Fruit fly (Drosophila melanogaster) whole organism, prepupa: ENCODE results near the gene Eip78C.

ENCODE experiments used
- Blimp-1 ChIP-seq: fragments of 200-800 bp; sonication (Bioruptor generic); optimal IDR thresholded peaks from 3 replicates; lab custom pipeline; 2017; ENCODE audit warnings: missing biosample characterization, missing genetic modification characterization, mild to moderate bottlenecking, moderate library complexity, missing genetic modification reagents
- CG11294 ChIP-seq: fragments of 200-800 bp; sonication (Bioruptor generic); IDR thresholded peaks from 2 replicates; pipeline ENCODE4 v1.3.6; 2022; ENCODE audit warnings: missing biosample characterization, missing genetic modification characterization
- CG11762 ChIP-seq: fragments of 200-800 bp; sonication (Bioruptor generic); optimal IDR thresholded peaks from 3 replicates; lab custom pipeline; 2016; ENCODE audit warnings: missing biosample characterization, missing genetic modification characterization; ENCODE audit not compliant: insufficient read depth
- CG11902 ChIP-seq: fragments of 200-800 bp; sonication (Bioruptor generic); optimal IDR thresholded peaks from 3 replicates; lab custom pipeline; 2016; ENCODE audit warnings: missing biosample characterization, missing genetic modification characterization
- CG15336 ChIP-seq: fragments of 200-800 bp; sonication (Bioruptor generic); IDR thresholded peaks from 2 replicates; pipeline ENCODE4 v1.3.6; 2022; ENCODE audit warnings: missing biosample characterization, missing genetic modification characterization
- CG1621 ChIP-seq: fragments of 200-800 bp; sonication (Bioruptor generic); optimal IDR thresholded peaks from 3 replicates; lab custom pipeline; 2018; ENCODE audit warnings: missing biosample characterization, mild to moderate bottlenecking, missing genetic modification characterization
- CG16779 ChIP-seq: fragments of 200-800 bp; sonication (Bioruptor generic); optimal IDR thresholded peaks from 3 replicates; lab custom pipeline; 2017; ENCODE audit warnings: missing biosample characterization, mild to moderate bottlenecking, missing genetic modification characterization
- CG3032 ChIP-seq: fragments of 200-800 bp; optimal IDR thresholded peaks from 2 replicates; lab custom pipeline; 2019; ENCODE audit warnings: missing biosample characterization, mild to moderate bottlenecking, missing genetic modification characterization, moderate library complexity
- CG31627 ChIP-seq: fragments of 200-800 bp; sonication (Bioruptor generic); optimal IDR thresholded peaks from 3 replicates; lab custom pipeline; 2016; ENCODE audit warnings: missing biosample characterization, missing genetic modification characterization
- CG32006 ChIP-seq: fragments of 200-800 bp; sonication (Bioruptor generic); optimal IDR thresholded peaks from 3 replicates; lab custom pipeline; 2017; ENCODE audit warnings: missing biosample characterization, mild to moderate bottlenecking, missing genetic modification characterization
- CG34406 ChIP-seq: fragments of 200-800 bp; sonication (Bioruptor generic); optimal IDR thresholded peaks from 3 replicates; lab custom pipeline; 2016; ENCODE audit warnings: missing biosample characterization, missing genetic modification characterization
- CG3919 ChIP-seq: fragments of 200-800 bp; sonication (Bioruptor generic); optimal IDR thresholded peaks from 3 replicates; lab custom pipeline; 2016; ENCODE audit warnings: missing biosample characterization, missing genetic modification characterization
- CG4318 ChIP-seq: fragments of 200-800 bp; sonication (Bioruptor generic); optimal IDR thresholded peaks from 3 replicates; lab custom pipeline; 2017; ENCODE audit warnings: missing biosample characterization, mild to moderate bottlenecking, missing genetic modification characterization
- CG6163 ChIP-seq: fragments of 200-800 bp; sonication (Bioruptor generic); IDR thresholded peaks from 3 replicates; pipeline ENCODE4 v1.3.6; 2022; ENCODE audit warnings: missing biosample characterization, missing genetic modification characterization
- CG6276 ChIP-seq: fragments of 200-800 bp; sonication (Bioruptor generic); optimal IDR thresholded peaks from 2 replicates; lab custom pipeline; 2017; ENCODE audit warnings: missing biosample characterization, mild to moderate bottlenecking, missing genetic modification characterization
- CG6792 ChIP-seq: fragments of 200-800 bp; sonication (Bioruptor generic); optimal IDR thresholded peaks from 3 replicates; lab custom pipeline; 2016; ENCODE audit warnings: missing biosample characterization, missing genetic modification characterization
- CG6808 ChIP-seq: fragments of 200-800 bp; sonication (Bioruptor generic); optimal IDR thresholded peaks from 3 replicates; lab custom pipeline; 2017; ENCODE audit warnings: missing biosample characterization, missing genetic modification characterization, mild to moderate bottlenecking, moderate library complexity, missing genetic modification reagents
- CG7368 ChIP-seq: fragments of 200-800 bp; sonication (Bioruptor generic); optimal IDR thresholded peaks from 3 replicates; lab custom pipeline; 2016; ENCODE audit warnings: missing biosample characterization, missing genetic modification characterization
- CG8119 ChIP-seq: fragments of 200-800 bp; sonication (Bioruptor generic); IDR thresholded peaks from 3 replicates; pipeline ENCODE4 v1.3.6; 2022; ENCODE audit warnings: missing biosample characterization, missing genetic modification characterization
- CG8319 ChIP-seq: fragments of 200-800 bp; sonication (Bioruptor generic); optimal IDR thresholded peaks from 3 replicates; lab custom pipeline; 2016; ENCODE audit warnings: missing biosample characterization, missing genetic modification characterization
- CG8632 ChIP-seq: fragments of 200-800 bp; sonication (Bioruptor generic); optimal IDR thresholded peaks from 3 replicates; lab custom pipeline; 2016; ENCODE audit warnings: missing biosample characterization, missing genetic modification characterization
- CG9139 ChIP-seq: fragments of 200-800 bp; sonication (Bioruptor generic); optimal IDR thresholded peaks from 3 replicates; lab custom pipeline; 2017; ENCODE audit warnings: missing biosample characterization, mild to moderate bottlenecking, missing genetic modification characterization
- Eip75B ChIP-seq: fragments of 200-800 bp; sonication (Bioruptor generic); optimal IDR thresholded peaks from 3 replicates; lab custom pipeline; 2016; ENCODE audit warnings: missing biosample characterization, missing genetic modification characterization
- Eip93F ChIP-seq: fragments of 200-800 bp; sonication (Bioruptor generic); optimal IDR thresholded peaks from 2 replicates; lab custom pipeline; 2016; ENCODE audit warnings: missing biosample characterization, mild to moderate bottlenecking, missing genetic modification characterization
- Ets21C ChIP-seq: fragments of 200-800 bp; sonication (Bioruptor generic); optimal IDR thresholded peaks from 3 replicates; lab custom pipeline; 2016; ENCODE audit warnings: missing biosample characterization, missing genetic modification characterization
- Ets96B ChIP-seq: fragments of 200-800 bp; optimal IDR thresholded peaks from 2 replicates; lab custom pipeline; 2019; ENCODE audit warnings: missing biosample characterization, mild to moderate bottlenecking, missing genetic modification characterization, moderate library complexity
- Gug ChIP-seq: fragments of 200-800 bp; sonication (Bioruptor generic); IDR thresholded peaks from 2 replicates; pipeline ENCODE4 v1.3.6; 2022; ENCODE audit warnings: missing biosample characterization, missing genetic modification characterization
- Hr38 ChIP-seq: sonication (Bioruptor generic); optimal IDR thresholded peaks from 2 replicates; lab custom pipeline; 2016; ENCODE audit warnings: missing biosample characterization, missing genetic modification characterization
- Hr4 ChIP-seq: fragments of 200-800 bp; sonication (Bioruptor generic); optimal IDR thresholded peaks from 3 replicates; lab custom pipeline; 2016; ENCODE audit warnings: missing biosample characterization, missing genetic modification characterization
- Met ChIP-seq: fragments of 200-800 bp; sonication (Bioruptor generic); optimal IDR thresholded peaks from 3 replicates; lab custom pipeline; 2016; ENCODE audit warnings: missing biosample characterization, missing genetic modification characterization
- OdsH ChIP-seq: fragments of 200-800 bp; sonication (Bioruptor generic); optimal IDR thresholded peaks from 3 replicates; lab custom pipeline; 2016; ENCODE audit warnings: missing biosample characterization, missing genetic modification characterization
- Smox ChIP-seq: fragments of 200-800 bp; sonication (Bioruptor generic); optimal IDR thresholded peaks from 3 replicates; lab custom pipeline; 2016; ENCODE audit warnings: missing biosample characterization, missing genetic modification characterization
- Sox102F ChIP-seq: fragments of 200-800 bp; sonication (Bioruptor generic); optimal IDR thresholded peaks from 2 replicates; lab custom pipeline; 2016; ENCODE audit warnings: missing biosample characterization, mild to moderate bottlenecking, missing genetic modification characterization
- Sox14 ChIP-seq: fragments of 200-800 bp; sonication (Bioruptor generic); optimal IDR thresholded peaks from 3 replicates; lab custom pipeline; 2016; ENCODE audit warnings: missing biosample characterization, missing genetic modification characterization
- Sox15 ChIP-seq: fragments of 200-800 bp; sonication (Bioruptor generic); optimal IDR thresholded peaks from 3 replicates; lab custom pipeline; 2016; ENCODE audit warnings: missing biosample characterization, missing genetic modification characterization
- achi ChIP-seq: fragments of 200-800 bp; sonication (Bioruptor generic); optimal IDR thresholded peaks from 3 replicates; lab custom pipeline; 2016; ENCODE audit warnings: missing biosample characterization, missing genetic modification characterization
- acj6 ChIP-seq: fragments of 200-800 bp; sonication (Bioruptor generic); optimal IDR thresholded peaks from 3 replicates; lab custom pipeline; 2016; ENCODE audit warnings: missing biosample characterization, missing genetic modification characterization
- cyc ChIP-seq: fragments of 200-800 bp; sonication (Bioruptor generic); optimal IDR thresholded peaks from 3 replicates; lab custom pipeline; 2016; ENCODE audit warnings: missing biosample characterization, missing genetic modification characterization
- dsx ChIP-seq: fragments of 200-800 bp; optimal IDR thresholded peaks from 3 replicates; lab custom pipeline; 2019; ENCODE audit warnings: missing biosample characterization, mild to moderate bottlenecking, missing genetic modification characterization, moderate library complexity; ENCODE audit not compliant: poor library complexity, severe bottlenecking
- eg ChIP-seq: fragments of 200-800 bp; sonication (Bioruptor generic); IDR thresholded peaks from 3 replicates; pipeline ENCODE4 v1.3.6; 2022; ENCODE audit warnings: missing biosample characterization, missing genetic modification characterization
- fd59A ChIP-seq: fragments of 200-800 bp; sonication (Bioruptor generic); optimal IDR thresholded peaks from 2 replicates; lab custom pipeline; 2017; ENCODE audit warnings: missing biosample characterization, mild to moderate bottlenecking, missing genetic modification characterization, missing genetic modification reagents
- fkh ChIP-seq: fragments of 200-800 bp; sonication (Bioruptor generic); optimal IDR thresholded peaks from 3 replicates; lab custom pipeline; 2017; ENCODE audit warnings: missing biosample characterization, mild to moderate bottlenecking, missing genetic modification characterization, moderate library complexity
- lz ChIP-seq: fragments of 200-800 bp; sonication (Bioruptor generic); optimal IDR thresholded peaks from 3 replicates; lab custom pipeline; 2016; ENCODE audit warnings: missing biosample characterization, missing genetic modification characterization
- net ChIP-seq: fragments of 200-800 bp; sonication (Bioruptor generic); optimal IDR thresholded peaks from 3 replicates; lab custom pipeline; 2016; ENCODE audit warnings: missing biosample characterization, missing genetic modification characterization
- spab ChIP-seq: fragments of 200-800 bp; sonication (Bioruptor generic); optimal IDR thresholded peaks from 2 replicates; lab custom pipeline; 2017; ENCODE audit warnings: missing biosample characterization, mild to moderate bottlenecking, missing genetic modification characterization, missing genetic modification reagents
- ss ChIP-seq, 2 experiments: fragments of 200-800 bp; sonication (Bioruptor generic); optimal IDR thresholded peaks; 2 replicates in 1 of 2; 3 replicates in 1 of 2; lab custom pipeline; 2017 to 2018; ENCODE audit warnings: mild to moderate bottlenecking in 2 of 2, missing biosample characterization in 2 of 2, missing genetic modification characterization in 2 of 2, moderate library complexity in 1 of 2
- svp ChIP-seq: fragments of 200-800 bp; sonication (Bioruptor generic); peaks from one replicate; lab custom pipeline; 2016; ENCODE audit warnings: missing biosample characterization, missing genetic modification characterization
- topi ChIP-seq: fragments of 200-800 bp; sonication (Bioruptor generic); optimal IDR thresholded peaks from 3 replicates; lab custom pipeline; 2016; ENCODE audit warnings: missing biosample characterization, missing genetic modification characterization
- vri ChIP-seq: fragments of 200-800 bp; sonication (Bioruptor generic); optimal IDR thresholded peaks from 3 replicates; lab custom pipeline; 2016; ENCODE audit warnings: missing biosample characterization, mild to moderate bottlenecking, missing genetic modification characterization

Gene Eip78C

DNA sequence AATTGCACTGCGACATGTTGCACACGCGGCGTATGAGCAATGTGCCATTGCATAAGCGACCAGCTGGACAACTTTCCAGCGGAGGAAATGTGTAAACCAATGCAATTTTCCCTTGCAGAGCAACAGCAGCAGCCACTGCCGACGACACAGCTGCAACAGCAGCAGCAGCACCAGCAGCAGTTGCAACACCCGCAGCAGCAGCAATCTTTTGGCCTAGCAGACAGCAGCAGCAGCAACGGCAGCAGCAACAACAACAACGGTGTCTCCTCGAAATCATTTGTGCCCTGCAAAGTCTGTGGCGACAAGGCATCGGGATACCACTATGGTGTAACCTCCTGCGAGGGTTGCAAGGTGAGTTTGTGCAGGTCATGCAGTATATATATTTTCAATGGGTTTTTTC is 4.4 kb downstream of the Eip78C start:
- TF ChIP-seq CG8632 (GFP tag; lab: Kevin White, UChicago) (no peak), CG16779 (no peak), vri (GFP tag; lab: Kevin White, UChicago) (no peak), CG11762 (GFP tag; lab: Kevin White, UChicago) (no peak), CG6163 (GFP tag; lab: Robert Waterston, UW) (no peak), spab (GFP tag; lab: Kevin White, UChicago) (no peak), CG9139 (no peak)

DNA sequence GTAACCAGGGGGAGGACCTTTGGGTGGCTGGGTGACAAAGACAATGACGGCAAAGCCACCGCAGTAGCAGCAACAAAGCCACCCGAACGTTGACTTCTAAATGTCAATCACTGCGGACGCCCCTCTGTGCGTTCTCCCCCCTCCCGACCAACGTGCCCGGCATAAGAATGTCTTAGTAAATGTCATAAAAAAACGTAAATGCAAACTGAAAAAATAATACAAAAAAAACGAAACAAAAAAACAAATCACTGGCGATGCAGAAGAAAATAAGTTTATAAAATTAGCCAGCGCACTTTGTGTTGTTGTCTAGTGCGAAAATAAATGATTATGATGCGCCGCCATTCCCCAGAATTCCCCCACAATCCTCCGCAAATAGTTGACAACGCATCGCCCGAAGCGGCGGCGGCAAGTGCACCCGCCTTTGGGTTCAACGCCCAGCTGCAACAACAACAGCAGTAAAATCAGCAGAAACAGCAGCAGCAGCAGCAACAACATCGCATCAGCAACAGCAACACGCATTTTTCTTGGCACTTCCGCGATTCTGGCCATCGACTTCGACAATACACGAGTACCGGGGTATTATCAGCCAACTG is 10.6 kb downstream of the Eip78C start:
- TF ChIP-seq Blimp-1 (GFP tag; lab: Kevin White, UChicago), result no peak
- TF ChIP-seq topi (GFP tag; lab: Kevin White, UChicago), result no peak
- TF ChIP-seq Hr38 (GFP tag; lab: Kevin White, UChicago), result no peak
- peak; percentile 6 for TF ChIP-seq CG6808 (GFP tag; lab: Kevin White, UChicago)
- peak; percentile 83 for TF ChIP-seq CG15336 (GFP tag; lab: Robert Waterston, UW)
- TF ChIP-seq CG8119 (GFP tag; lab: Robert Waterston, UW), result peak; percentile 85
- no peak for TF ChIP-seq CG9139
- TF ChIP-seq CG3919 (GFP tag; lab: Kevin White, UChicago), result peak; percentile 26
- peak; percentile 48 for TF ChIP-seq CG16779
- no peak for TF ChIP-seq Sox102F (GFP tag; lab: Kevin White, UChicago)
- TF ChIP-seq Sox14 (GFP tag; lab: Kevin White, UChicago), result peak; percentile 38
- no peak for TF ChIP-seq svp (GFP tag; lab: Kevin White, UChicago)
- TF ChIP-seq CG6792, result no peak
- TF ChIP-seq Ets21C, result no peak
- no peak for TF ChIP-seq Ets96B
- no peak for TF ChIP-seq ss (GFP tag; optimal IDR thresholded peaks at IDR 0.05; lab: Kevin White, UChicago)
- TF ChIP-seq vri (GFP tag; lab: Kevin White, UChicago), result no peak
- no peak for TF ChIP-seq fd59A
- no peak for TF ChIP-seq CG31627
- TF ChIP-seq CG1621, result no peak
- no peak for TF ChIP-seq Met
- peak; percentile 90 for TF ChIP-seq eg (GFP tag; lab: Robert Waterston, UW)
- TF ChIP-seq CG6276, result peak; percentile 95
- peak; percentile 12 for TF ChIP-seq OdsH (GFP tag; lab: Kevin White, UChicago)
- TF ChIP-seq CG7368 (GFP tag; lab: Kevin White, UChicago), result no peak
- 0 out of 2 replicates have a peak, but pooled peaks have one; percentile 17 for TF ChIP-seq CG11294
- TF ChIP-seq achi (GFP tag; lab: Kevin White, UChicago), result peak; percentile 4
- TF ChIP-seq Gug, result peak; percentile 21; the same call in 1 of the 2 replicates
- no peak for TF ChIP-seq Eip93F (GFP tag; lab: Kevin White, UChicago)
- no peak for TF ChIP-seq spab (GFP tag; lab: Kevin White, UChicago)
- TF ChIP-seq Eip75B, result no peak
- no peak for TF ChIP-seq Smox (GFP tag; lab: Kevin White, UChicago)
- no peak for TF ChIP-seq Sox15 (GFP tag; lab: Kevin White, UChicago)
- TF ChIP-seq CG8632 (GFP tag; lab: Kevin White, UChicago), result no peak
- TF ChIP-seq CG4318, result no peak
- no peak for TF ChIP-seq CG34406 (GFP tag; lab: Kevin White, UChicago)
- TF ChIP-seq CG32006, result peak; percentile 73
- no peak for TF ChIP-seq dsx (GFP tag; lab: Kevin White, UChicago)
- no peak for TF ChIP-seq CG3032 (tag; lab: Kevin White, UChicago)
- peak; percentile 36 for TF ChIP-seq net
- TF ChIP-seq cyc (GFP tag; lab: Kevin White, UChicago), result no peak
- peak; percentile 43 for TF ChIP-seq Hr4
- TF ChIP-seq CG8319 (GFP tag; lab: Kevin White, UChicago), result no peak
- no peak for TF ChIP-seq lz (GFP tag; lab: Kevin White, UChicago)
- no peak for TF ChIP-seq fkh (GFP tag; lab: Kevin White, UChicago)
- no peak for TF ChIP-seq CG11902 (GFP tag; lab: Kevin White, UChicago)
- no peak for TF ChIP-seq acj6 (GFP tag; lab: Kevin White, UChicago)
